Fruit fly (Drosophila melanogaster): ENCODE results near the gene CG46301.

dm6 chr2L:14103790-14104189, at the start of gene CG46301:
- TF ChIP-seq Sin3A (optimal IDR thresholded peaks at IDR 0.05) (no peak), h (optimal IDR thresholded peaks at IDR 0.05) (no peak), insv (optimal IDR thresholded peaks at IDR 0.05) (no peak)
